Fruit fly (Drosophila melanogaster): ENCODE measurements around the gene Jupiter.

Gene Jupiter

dm6 chr3R:11581340-11582252 is 38.1 kb downstream of the Jupiter start, which contains the start of gene wkd:
TSS of gene wkd (plus strand) at chr3R:11581576.
- no peak for TF ChIP-seq Crg-1 (GFP tag; optimal IDR thresholded peaks at IDR 0.05)
- TF ChIP-seq CG14711 (tag; optimal IDR thresholded peaks at IDR 0.05), result no peak
- TF ChIP-seq kay (GFP tag; ENCODE audit: borderline replicate concordance), result no peak
- no peak for TF ChIP-seq CG7045 (GFP tag; optimal IDR thresholded peaks at IDR 0.05)
- TF ChIP-seq pad (GFP tag; optimal IDR thresholded peaks at IDR 0.05), result peak; percentile 60
- TF ChIP-seq CG5204 (GFP tag; optimal IDR thresholded peaks at IDR 0.05), result no peak
- no peak for TF ChIP-seq CG33017 (tag; optimal IDR thresholded peaks at IDR 0.05)
- peak; percentile 55 for TF ChIP-seq bab1 (GFP tag; optimal IDR thresholded peaks at IDR 0.05)
- TF ChIP-seq toe (GFP tag; optimal IDR thresholded peaks at IDR 0.05), result no peak
- peak; percentile 7 for TF ChIP-seq Mnt (GFP tag; optimal IDR thresholded peaks at IDR 0.05)
- peak; percentile 10 for TF ChIP-seq ovo (GFP tag; optimal IDR thresholded peaks at IDR 0.05)
- no peak for TF ChIP-seq tj (GFP tag; optimal IDR thresholded peaks at IDR 0.05)
- TF ChIP-seq CG1620 (GFP tag; optimal IDR thresholded peaks at IDR 0.05), result peak; percentile 50
- TF ChIP-seq CG12768 (GFP tag; optimal IDR thresholded peaks at IDR 0.05), result no peak
- TF ChIP-seq Hr96 (GFP tag; optimal IDR thresholded peaks at IDR 0.05), result no peak
- no peak for TF ChIP-seq cnc (optimal IDR thresholded peaks at IDR 0.05)
- no peak for TF ChIP-seq Clk (GFP tag; optimal IDR thresholded peaks at IDR 0.05)
- peak; percentile 31 for TF ChIP-seq cic (GFP tag; optimal IDR thresholded peaks at IDR 0.05)
- TF ChIP-seq CG11617 (GFP tag; optimal IDR thresholded peaks at IDR 0.05), result peak; percentile 7
- no peak for TF ChIP-seq CG7101 (tag; optimal IDR thresholded peaks at IDR 0.05)

dm6 chr3R:11578645-11579044 is 41.1 kb downstream of the Jupiter start, which contains the start of the genes CG6790 and CG5342:
TSS of gene CG6790 (minus strand) at chr3R:11578745.
TSS of gene CG5342 (plus strand) at chr3R:11578826.
- TF ChIP-seq Clk (GFP tag; optimal IDR thresholded peaks at IDR 0.05) (no peak), Mnt (GFP tag; optimal IDR thresholded peaks at IDR 0.05) (no peak), toe (GFP tag; optimal IDR thresholded peaks at IDR 0.05) (no peak), CG14711 (tag; optimal IDR thresholded peaks at IDR 0.05) (no peak)

- no peak for TF ChIP-seq Clk (GFP tag; optimal IDR thresholded peaks at IDR 0.05)
Measured at dm6 chr3R:11571408-11571807, 48.3 kb downstream of the Jupiter start.

dm6 chr3R:11569993-11570392 is 49.7 kb downstream of the Jupiter start:
- no peak for TF ChIP-seq CG5204 (GFP tag; optimal IDR thresholded peaks at IDR 0.05)
- no peak for TF ChIP-seq pad (GFP tag; optimal IDR thresholded peaks at IDR 0.05)
- TF ChIP-seq cic (GFP tag; optimal IDR thresholded peaks at IDR 0.05), result no peak
- no peak for TF ChIP-seq Hr96 (GFP tag; optimal IDR thresholded peaks at IDR 0.05)

dm6 chr3R:11568873-11569450 is 50.7 kb downstream of the Jupiter start, which contains the start of gene Mrp4:
TSS of gene Mrp4 (plus strand) at chr3R:11569250.
- peak; percentile 26 for TF ChIP-seq CG14711 (tag; optimal IDR thresholded peaks at IDR 0.05)
- peak; percentile 10 for TF ChIP-seq cic (GFP tag; optimal IDR thresholded peaks at IDR 0.05)
- TF ChIP-seq Clk (GFP tag; optimal IDR thresholded peaks at IDR 0.05), result peak; percentile 25
- peak in 1 of 2 experiments; percentile 75 for TF ChIP-seq cnc (optimal IDR thresholded peaks at IDR 0.05)
- peak; percentile 37 for TF ChIP-seq CG7045 (GFP tag; optimal IDR thresholded peaks at IDR 0.05)
- peak; percentile 41 for TF ChIP-seq tj (GFP tag; optimal IDR thresholded peaks at IDR 0.05)
- TF ChIP-seq CG12768 (GFP tag; optimal IDR thresholded peaks at IDR 0.05), result peak; percentile 59
- TF ChIP-seq kay (GFP tag; ENCODE audit: borderline replicate concordance), result peak; percentile 93
- TF ChIP-seq pad (GFP tag; optimal IDR thresholded peaks at IDR 0.05), result no peak
- TF ChIP-seq toe (GFP tag; optimal IDR thresholded peaks at IDR 0.05), result no peak
- TF ChIP-seq ovo (GFP tag; optimal IDR thresholded peaks at IDR 0.05), result no peak
- TF ChIP-seq bab1 (GFP tag; optimal IDR thresholded peaks at IDR 0.05), result peak; percentile 36
- peak; percentile 50 for TF ChIP-seq CG7101 (tag; optimal IDR thresholded peaks at IDR 0.05)
- peak; percentile 56 for TF ChIP-seq CG11617 (GFP tag; optimal IDR thresholded peaks at IDR 0.05)
- no peak for TF ChIP-seq CG5204 (GFP tag; optimal IDR thresholded peaks at IDR 0.05)
- TF ChIP-seq Crg-1 (GFP tag; optimal IDR thresholded peaks at IDR 0.05), result no peak
- peak; percentile 23 for TF ChIP-seq Hr96 (GFP tag; optimal IDR thresholded peaks at IDR 0.05)
- peak; percentile 71 for TF ChIP-seq CG33017 (tag; optimal IDR thresholded peaks at IDR 0.05)
- no peak for TF ChIP-seq CG1620 (GFP tag; optimal IDR thresholded peaks at IDR 0.05)
- peak; percentile 96 for TF ChIP-seq Mnt (GFP tag; optimal IDR thresholded peaks at IDR 0.05)

dm6 chr3R:11566769-11567570 is 52.7 kb downstream of the Jupiter start, which contains the start of the genes fabp and sea:
TSS of gene fabp (minus strand) at chr3R:11567054.
TSS of gene sea (minus strand) at chr3R:11567054.
- TF ChIP-seq CG5204 (GFP tag; optimal IDR thresholded peaks at IDR 0.05), result no peak
- TF ChIP-seq bab1 (GFP tag; optimal IDR thresholded peaks at IDR 0.05), result peak; percentile 89
- TF ChIP-seq CG7101 (tag; optimal IDR thresholded peaks at IDR 0.05), result peak; percentile 63
- peak; percentile 58 for TF ChIP-seq CG33017 (tag; optimal IDR thresholded peaks at IDR 0.05)
- TF ChIP-seq CG12768 (GFP tag; optimal IDR thresholded peaks at IDR 0.05), result peak; percentile 66
- peak; percentile 67 for TF ChIP-seq cic (GFP tag; optimal IDR thresholded peaks at IDR 0.05)
- TF ChIP-seq CG7045 (GFP tag; optimal IDR thresholded peaks at IDR 0.05), result no peak
- TF ChIP-seq kay (GFP tag; ENCODE audit: borderline replicate concordance), result no peak
- peak; percentile 92 for TF ChIP-seq pad (GFP tag; optimal IDR thresholded peaks at IDR 0.05)
- peak; percentile 77 for TF ChIP-seq Mnt (GFP tag; optimal IDR thresholded peaks at IDR 0.05)
- TF ChIP-seq cnc (optimal IDR thresholded peaks at IDR 0.05), result no peak
- no peak for TF ChIP-seq toe (GFP tag; optimal IDR thresholded peaks at IDR 0.05)
- TF ChIP-seq Crg-1 (GFP tag; optimal IDR thresholded peaks at IDR 0.05), result peak; percentile 65
- TF ChIP-seq CG1620 (GFP tag; optimal IDR thresholded peaks at IDR 0.05), result peak; percentile 74
- TF ChIP-seq CG11617 (GFP tag; optimal IDR thresholded peaks at IDR 0.05), result peak; percentile 65
- TF ChIP-seq Clk (GFP tag; optimal IDR thresholded peaks at IDR 0.05), result no peak
- TF ChIP-seq tj (GFP tag; optimal IDR thresholded peaks at IDR 0.05), result peak; percentile 92
- peak; percentile 60 for TF ChIP-seq Hr96 (GFP tag; optimal IDR thresholded peaks at IDR 0.05)
- peak; percentile 69 for TF ChIP-seq ovo (GFP tag; optimal IDR thresholded peaks at IDR 0.05)
- peak; percentile 51 for TF ChIP-seq CG14711 (tag; optimal IDR thresholded peaks at IDR 0.05)
